Worm (Caenorhabditis elegans): Measurements from ENCODE around the gene F55B12.10.
A peak's percentile ranks its signal among the peaks of the same experiment; 100 is the strongest.

F55B12.10 gene

ce11 chrV:13827920-13828319, 11.6 kb upstream of the F55B12.10 start, which contains the start of gene nrf-5:
TSS of gene nrf-5 (plus strand) at chrV:13828267.
- no peak for TF ChIP-seq tlp-1 (tag; optimal IDR thresholded peaks at IDR 0.05)
- TF ChIP-seq ztf-4 (tag; optimal IDR thresholded peaks at IDR 0.05): no peak
- TF ChIP-seq ceh-82 (tag; optimal IDR thresholded peaks at IDR 0.05): no peak
- TF ChIP-seq efl-1 (optimal IDR thresholded peaks at IDR 0.05): no peak
- peak in 1 of 2 experiments; percentile 5 for TF ChIP-seq efl-1 (GFP tag; optimal IDR thresholded peaks at IDR 0.05 in 1 of 2)
- TF ChIP-seq nhr-20 (tag; optimal IDR thresholded peaks at IDR 0.05): no peak
- peak; percentile 69 for TF ChIP-seq dsc-1 (tag; optimal IDR thresholded peaks at IDR 0.05)
- no peak for TF ChIP-seq elt-2 (tag; optimal IDR thresholded peaks at IDR 0.05)
- TF ChIP-seq rnt-1 (tag; optimal IDR thresholded peaks at IDR 0.05): peak; percentile 65

- no peak for TF ChIP-seq fkh-10 (GFP tag; optimal IDR thresholded peaks at IDR 0.05)
- TF ChIP-seq efl-1 (optimal IDR thresholded peaks at IDR 0.05): no peak
- TF ChIP-seq efl-1 (GFP tag; optimal IDR thresholded peaks at IDR 0.05 in 1 of 2): no peak
- TF ChIP-seq ceh-82 (tag; optimal IDR thresholded peaks at IDR 0.05): no peak
- TF ChIP-seq ceh-90 (tag; optimal IDR thresholded peaks at IDR 0.05): no peak
- no peak for TF ChIP-seq alr-1 (tag; optimal IDR thresholded peaks at IDR 0.05; ENCODE audit: borderline replicate concordance)
Measured at ce11 chrV:13830813-13831212, 8.7 kb upstream of the F55B12.10 start, which contains the start of gene str-165. TSS of gene str-165 (plus strand) at chrV:13831113.

ce11 chrV:13833951-13834350, 5.6 kb upstream of the F55B12.10 start, which contains the start of gene srx-129:
TSS of gene srx-129 (plus strand) at chrV:13834251.
- TF ChIP-seq hlh-17 (GFP tag; optimal IDR thresholded peaks at IDR 0.05; ENCODE audit: borderline replicate concordance) (no peak), nhr-77 (tag; optimal IDR thresholded peaks at IDR 0.05) (no peak), tlp-1 (tag; optimal IDR thresholded peaks at IDR 0.05) (no peak), blmp-1 (tag; optimal IDR thresholded peaks at IDR 0.05) (no peak), ces-1 (GFP tag; optimal IDR thresholded peaks at IDR 0.05) (no peak)

- no peak for TF ChIP-seq efl-1 (optimal IDR thresholded peaks at IDR 0.05)
- TF ChIP-seq efl-1 (GFP tag; optimal IDR thresholded peaks at IDR 0.05 in 1 of 2): peak in 1 of 2 experiments; percentile 47
- TF ChIP-seq lin-39 (tag; optimal IDR thresholded peaks at IDR 0.05): no peak
Measured at ce11 chrV:13837173-13837572, 2.4 kb upstream of the F55B12.10 start, which contains the start of gene srx-128. TSS of gene srx-128 (plus strand) at chrV:13837473.

ce11 chrV:13840909-13841308, 1.4 kb downstream of the F55B12.10 start, which contains the start of gene srx-17:
TSS of gene srx-17 (plus strand) at chrV:13841209.
- no peak for TF ChIP-seq efl-1 (optimal IDR thresholded peaks at IDR 0.05)
- TF ChIP-seq efl-1 (GFP tag; optimal IDR thresholded peaks at IDR 0.05 in 1 of 2): peak in 1 of 2 experiments; percentile 29
- no peak for TF ChIP-seq mef-2 (tag; optimal IDR thresholded peaks at IDR 0.05)
- no peak for TF ChIP-seq tbx-2 (tag; optimal IDR thresholded peaks at IDR 0.05)
- TF ChIP-seq nhr-71 (tag; optimal IDR thresholded peaks at IDR 0.05): no peak
- no peak for TF ChIP-seq aly-2 (tag; optimal IDR thresholded peaks at IDR 0.05)
- no peak for TF ChIP-seq isw-1 (GFP tag; IDR thresholded peaks at IDR 0.05)
- TF ChIP-seq fkh-10 (GFP tag; optimal IDR thresholded peaks at IDR 0.05): no peak

- no peak for TF ChIP-seq xbp-1 (tag; optimal IDR thresholded peaks at IDR 0.05)
- TF ChIP-seq egl-13 (tag; optimal IDR thresholded peaks at IDR 0.05): no peak
- no peak for TF ChIP-seq tlp-1 (tag; optimal IDR thresholded peaks at IDR 0.05)
- TF ChIP-seq rnt-1 (tag; optimal IDR thresholded peaks at IDR 0.05): no peak
- no peak for TF ChIP-seq ztf-11 (tag; optimal IDR thresholded peaks at IDR 0.05)
- TF ChIP-seq sptf-1 (tag; optimal IDR thresholded peaks at IDR 0.05): no peak
- TF ChIP-seq nhr-85 (tag): no peak
- no peak for TF ChIP-seq C16A3.4 (tag; optimal IDR thresholded peaks at IDR 0.05)
- no peak for TF ChIP-seq ceh-90 (tag; optimal IDR thresholded peaks at IDR 0.05)
- no peak for TF ChIP-seq C04F5.9 (tag; optimal IDR thresholded peaks at IDR 0.05)
- no peak for TF ChIP-seq ceh-88 (GFP tag; IDR thresholded peaks at IDR 0.05)
- TF ChIP-seq lin-14 (GFP tag; optimal IDR thresholded peaks at IDR 0.05): no peak
Measured at ce11 chrV:13843147-13843546, 3.6 kb downstream of the F55B12.10 start, which contains the start of gene srx-130. TSS of gene srx-130 (plus strand) at chrV:13843447.

All from whole organism, L1 larva.